Worm (Caenorhabditis elegans): ENCODE data around the gene fbxb-111.

ce11 chrII:2783380-2783779 is 8.6 kb upstream of the fbxb-111 start:
- TF ChIP-seq lin-54 (GFP tag; optimal IDR thresholded peaks at IDR 0.05) (no peak), hmg-20 (GFP tag; IDR thresholded peaks at IDR 0.05) (no peak), nhr-90 (tag; optimal IDR thresholded peaks at IDR 0.05) (no peak), sdz-38 (tag; optimal IDR thresholded peaks at IDR 0.05) (no peak), rec-8 (tag; optimal IDR thresholded peaks at IDR 0.05) (no peak), unc-62 (GFP tag; optimal IDR thresholded peaks at IDR 0.05) (no peak), unc-130 (GFP tag; optimal IDR thresholded peaks at IDR 0.05) (no peak), attf-5 (GFP tag; optimal IDR thresholded peaks at IDR 0.05) (no peak)

Measured in whole organism, young adult.